Fruit fly (Drosophila melanogaster): ENCODE measurements around the gene CG16700.

DNA sequence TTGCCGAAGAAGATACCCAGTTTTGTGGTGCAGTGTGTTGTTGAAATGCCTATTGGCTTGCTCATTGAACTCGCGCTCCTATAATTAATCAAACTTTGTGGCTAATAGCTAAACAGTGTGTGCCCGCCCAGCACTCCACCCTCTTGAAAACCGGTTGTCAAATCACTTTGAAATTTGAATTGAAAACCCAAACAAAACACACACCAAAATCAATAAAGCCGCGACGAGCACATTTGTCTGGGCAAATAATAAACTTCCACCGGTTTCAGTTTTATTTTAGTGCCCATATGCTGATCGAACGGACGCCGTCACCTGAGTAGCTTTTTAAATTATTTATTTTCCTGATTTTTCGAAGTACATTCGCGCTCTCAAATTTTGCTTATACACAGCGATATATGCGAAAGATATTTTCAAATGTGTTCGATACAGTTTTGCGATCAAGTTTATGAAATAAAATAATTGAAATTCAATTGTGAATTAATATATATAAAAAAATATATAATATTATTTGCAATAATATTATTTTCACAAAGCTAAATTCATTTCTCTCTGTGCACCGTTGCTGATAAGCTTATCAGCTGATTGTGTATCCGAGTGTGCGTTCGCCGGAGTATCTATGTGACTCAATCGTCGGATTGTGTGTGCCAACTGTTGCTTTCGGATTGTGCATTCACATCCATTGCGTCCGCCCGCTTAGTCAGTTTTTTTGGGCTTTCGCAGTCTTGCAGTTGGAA lies 38.2 kb downstream of the CG16700 start:
- TF ChIP-seq pan (optimal IDR thresholded peaks at IDR 0.05) (no peak), h (GFP tag; optimal IDR thresholded peaks at IDR 0.05) (peak; percentile 68), foxo (GFP tag; optimal IDR thresholded peaks at IDR 0.05) (peak in 1 of 2 experiments; percentile 74), psq (GFP tag; optimal IDR thresholded peaks at IDR 0.05) (peak; percentile 69), br (GFP tag; optimal IDR thresholded peaks at IDR 0.05) (peak; percentile 31), usp (GFP tag; optimal IDR thresholded peaks at IDR 0.05) (no peak), Hr83 (GFP tag; optimal IDR thresholded peaks at IDR 0.05; ENCODE audit: poor library complexity, severe bottlenecking) (peak; percentile 3), Abd-B (GFP tag; optimal IDR thresholded peaks at IDR 0.05) (no peak), HLH106 (tag; optimal IDR thresholded peaks at IDR 0.05) (peak; percentile 63)

Measured in whole organism, wandering third instar larva.